Worm (Caenorhabditis elegans) whole organism, young adult: ENCODE data around the gene arle-14.

ENCODE experiments used
- B0261.1 ChIP-seq: sonication (generic microtip); optimal IDR thresholded peaks from 2 replicates; lab custom pipeline; 2016; ENCODE audit warnings: mild to moderate bottlenecking, missing genetic modification characterization, moderate library complexity, missing compliant biosample characterization
- C06A6.2 ChIP-seq: fragments of 200-800 bp; sonication (Bioruptor generic); conservative IDR thresholded peaks from 2 replicates; pipeline ENCODE4 v1.3.6; 2022; ENCODE audit warnings: missing genetic modification characterization, missing compliant biosample characterization
- C17E4.6 ChIP-seq: fragments of 200-800 bp; sonication (Bioruptor generic); IDR thresholded peaks from 2 replicates; pipeline ENCODE4 v1.3.6; 2022; ENCODE audit warnings: missing genetic modification reagents, missing genetic modification characterization, missing compliant biosample characterization
- F55B11.4 ChIP-seq: sonication (generic microtip); optimal IDR thresholded peaks from 2 replicates; lab custom pipeline; 2016; ENCODE audit warnings: missing compliant biosample characterization, missing genetic modification characterization, borderline replicate concordance; ENCODE audit not compliant: insufficient read depth
- F57C9.4 ChIP-seq: sonication (generic microtip); optimal IDR thresholded peaks from 2 replicates; lab custom pipeline; 2017; ENCODE audit warnings: mild to moderate bottlenecking, missing genetic modification characterization, missing compliant biosample characterization
- K12H6.12 ChIP-seq: fragments of 200-800 bp; sonication (Bioruptor generic); optimal IDR thresholded peaks from 2 replicates; lab custom pipeline; 2018; ENCODE audit warnings: mild to moderate bottlenecking, missing genetic modification characterization, missing compliant biosample characterization
- Y53F4B.3 ChIP-seq: fragments of 200-800 bp; sonication (Bioruptor generic); IDR thresholded peaks from 2 replicates; pipeline ENCODE4 v1.3.6; 2022; ENCODE audit warnings: missing genetic modification reagents, missing genetic modification characterization, missing compliant biosample characterization
- Y56A3A.18 ChIP-seq: fragments of 200-800 bp; sonication (Bioruptor generic); IDR thresholded peaks from 2 replicates; pipeline ENCODE4 v1.3.6; 2022; ENCODE audit warnings: missing genetic modification reagents, missing genetic modification characterization, missing compliant biosample characterization
- Y95B8A.8 ChIP-seq: fragments of 200-800 bp; sonication (Bioruptor generic); IDR thresholded peaks from 2 replicates; pipeline ENCODE4 v1.3.6; 2022; ENCODE audit warnings: missing genetic modification reagents, missing genetic modification characterization, missing compliant biosample characterization
- bed-1 ChIP-seq: fragments of 200-800 bp; sonication (Bioruptor generic); IDR thresholded peaks from 2 replicates; pipeline ENCODE4 v1.3.6; 2022; ENCODE audit warnings: missing genetic modification reagents, missing genetic modification characterization, missing compliant biosample characterization
- cebp-1 ChIP-seq, 2 experiments: fragments of 200-800 bp in 1 of 2; sonication (Bioruptor generic) in 1 of 2; sonication (generic microtip) in 1 of 2; IDR thresholded peaks in 1 of 2; optimal IDR thresholded peaks in 1 of 2; 2 replicates each; pipeline versions ENCODE4 v1.3.6 to Lab custom; 2017 to 2022; ENCODE audit warnings: missing compliant biosample characterization in 2 of 2, missing genetic modification characterization in 2 of 2, mild to moderate bottlenecking in 1 of 2, missing genetic modification reagents in 1 of 2, moderate library complexity in 1 of 2
- cebp-2 ChIP-seq: fragments of 200-800 bp; sonication (Bioruptor generic); IDR thresholded peaks from 2 replicates; pipeline ENCODE4 v1.3.6; 2022; ENCODE audit warnings: missing genetic modification characterization, missing compliant biosample characterization
- ceh-40 ChIP-seq: fragments of 200-800 bp; sonication (Bioruptor generic); IDR thresholded peaks from 2 replicates; pipeline ENCODE4 v1.3.6; 2022; ENCODE audit warnings: missing genetic modification characterization, missing compliant biosample characterization
- dox-1 ChIP-seq: fragments of 200-800 bp; sonication (Bioruptor generic); IDR thresholded peaks from 2 replicates; pipeline ENCODE4 v1.3.6; 2022; ENCODE audit warnings: missing genetic modification reagents, missing genetic modification characterization, missing compliant biosample characterization
- egl-18 ChIP-seq: fragments of 200-800 bp; sonication (Bioruptor generic); IDR thresholded peaks from 2 replicates; pipeline ENCODE4 v1.3.6; 2022; ENCODE audit warnings: missing genetic modification reagents, missing genetic modification characterization, missing compliant biosample characterization
- egrh-3 ChIP-seq: fragments of 200-800 bp; sonication (Bioruptor generic); IDR thresholded peaks from 2 replicates; pipeline ENCODE4 v1.3.6; 2022; ENCODE audit warnings: missing genetic modification reagents, missing genetic modification characterization, missing compliant biosample characterization
- ekl-4 ChIP-seq: fragments of 200-800 bp; sonication (Bioruptor generic); IDR thresholded peaks from 2 replicates; pipeline ENCODE4 v1.3.6; 2022; ENCODE audit warnings: missing genetic modification reagents, missing genetic modification characterization, missing compliant biosample characterization
- fkh-3 ChIP-seq: sonication (generic microtip); optimal IDR thresholded peaks from 2 replicates; lab custom pipeline; 2016; ENCODE audit warnings: mild to moderate bottlenecking, missing genetic modification characterization, missing compliant biosample characterization
- gei-17 ChIP-seq: fragments of 200-800 bp; sonication (Bioruptor generic); optimal IDR thresholded peaks from 2 replicates; lab custom pipeline; 2018; ENCODE audit warnings: mild to moderate bottlenecking, missing genetic modification characterization, missing compliant biosample characterization
- hlh-26 ChIP-seq: fragments of 200-800 bp; sonication (Bioruptor generic); conservative IDR thresholded peaks from 2 replicates; pipeline ENCODE4 v1.3.6; 2022; ENCODE audit warnings: missing genetic modification reagents, missing genetic modification characterization, missing compliant biosample characterization
- hmg-1.2 ChIP-seq: fragments of 200-800 bp; sonication (Bioruptor generic); IDR thresholded peaks from 2 replicates; pipeline ENCODE4 v1.3.6; 2022; ENCODE audit warnings: missing genetic modification reagents, missing genetic modification characterization, missing compliant biosample characterization
- hrde-1 ChIP-seq: sonication (generic microtip); optimal IDR thresholded peaks from 2 replicates; lab custom pipeline; 2016; ENCODE audit warnings: missing genetic modification characterization, mild to moderate bottlenecking, missing compliant biosample characterization, moderate library complexity, missing genotype, missing genetic modification reagents, borderline replicate concordance
- lin-35 ChIP-seq, 3 experiments: fragments of 150-350 bp in 2 of 3; sonication (generic microtip) in 1 of 3; optimal IDR thresholded peaks; 2 replicates each; lab custom pipeline; 2014 to 2018; ENCODE audit warnings: missing biosample characterization in 3 of 3, missing genetic modification characterization in 3 of 3, missing genetic modification reagents in 3 of 3
- lir-1 ChIP-seq: fragments of 200-800 bp; sonication (Bioruptor generic); conservative IDR thresholded peaks from 2 replicates; pipeline ENCODE4 v1.3.6; 2022; ENCODE audit warnings: missing genetic modification reagents, missing genetic modification characterization, missing compliant biosample characterization
- lsl-1 ChIP-seq: fragments of 200-800 bp; sonication (Bioruptor generic); optimal IDR thresholded peaks from 2 replicates; lab custom pipeline; 2018; ENCODE audit warnings: mild to moderate bottlenecking, missing genetic modification characterization, moderate library complexity, missing compliant biosample characterization
- mes-4 ChIP-seq: sonication (generic microtip); optimal IDR thresholded peaks from 2 replicates; lab custom pipeline; 2016; ENCODE audit warnings: missing genotype, missing genetic modification characterization, missing compliant biosample characterization
- nhr-27 ChIP-seq: fragments of 200-800 bp; sonication (Bioruptor generic); optimal IDR thresholded peaks from 2 replicates; lab custom pipeline; 2018; ENCODE audit warnings: mild to moderate bottlenecking, missing genetic modification characterization, moderate library complexity, missing compliant biosample characterization
- nhr-90 ChIP-seq: sonication (generic microtip); optimal IDR thresholded peaks from 2 replicates; lab custom pipeline; 2016; ENCODE audit warnings: missing genotype, mild to moderate bottlenecking, missing genetic modification characterization, missing compliant biosample characterization
- repo-1 ChIP-seq: sonication (generic microtip); optimal IDR thresholded peaks from 2 replicates; lab custom pipeline; 2017; ENCODE audit warnings: mild to moderate bottlenecking, missing genetic modification characterization, missing compliant biosample characterization
- sdz-38 ChIP-seq: sonication (generic microtip); optimal IDR thresholded peaks from 2 replicates; lab custom pipeline; 2016; ENCODE audit warnings: missing genotype, missing genetic modification characterization, missing compliant biosample characterization
- snpc-4 ChIP-seq, 5 experiments: fragments of 150-350 bp in 1 of 5; sonication (generic microtip) in 4 of 5; optimal IDR thresholded peaks; 2 replicates each; lab custom pipeline; 2014 to 2018; ENCODE audit warnings: missing genetic modification characterization in 5 of 5, missing biosample characterization in 3 of 5, antibody characterized with exemption in 2 of 5, mild to moderate bottlenecking in 2 of 5, missing compliant biosample characterization in 2 of 5, missing genotype in 2 of 5, moderate library complexity in 2 of 5, missing genetic modification reagents in 1 of 5
- unc-130 ChIP-seq: sonication (generic microtip); optimal IDR thresholded peaks from 2 replicates; lab custom pipeline; 2016; ENCODE audit warnings: missing genetic modification reagents, missing genetic modification characterization, missing compliant biosample characterization
- zfh-2 ChIP-seq: fragments of 200-800 bp; sonication (Bioruptor generic); conservative IDR thresholded peaks from 2 replicates; pipeline ENCODE4 v1.3.6; 2022; ENCODE audit warnings: missing genetic modification reagents, missing genetic modification characterization, missing compliant biosample characterization
- ztf-18 ChIP-seq: sonication (generic microtip); optimal IDR thresholded peaks from 2 replicates; lab custom pipeline; 2016; ENCODE audit warnings: missing genotype, mild to moderate bottlenecking, missing genetic modification characterization, missing compliant biosample characterization
- ztf-22 ChIP-seq: fragments of 200-800 bp; sonication (Bioruptor generic); optimal IDR thresholded peaks from 2 replicates; lab custom pipeline; 2018; ENCODE audit warnings: mild to moderate bottlenecking, missing genetic modification characterization, moderate library complexity, missing compliant biosample characterization
- ztf-3 ChIP-seq: fragments of 200-800 bp; sonication (Bioruptor generic); optimal IDR thresholded peaks from 2 replicates; lab custom pipeline; 2018; ENCODE audit warnings: mild to moderate bottlenecking, missing genetic modification characterization, missing compliant biosample characterization
- ztf-6 ChIP-seq: fragments of 200-800 bp; sonication (Bioruptor generic); IDR thresholded peaks from 2 replicates; pipeline ENCODE4 v1.3.6; 2022; ENCODE audit warnings: missing genetic modification reagents, missing genetic modification characterization, missing compliant biosample characterization

arle-14 gene

DNA sequence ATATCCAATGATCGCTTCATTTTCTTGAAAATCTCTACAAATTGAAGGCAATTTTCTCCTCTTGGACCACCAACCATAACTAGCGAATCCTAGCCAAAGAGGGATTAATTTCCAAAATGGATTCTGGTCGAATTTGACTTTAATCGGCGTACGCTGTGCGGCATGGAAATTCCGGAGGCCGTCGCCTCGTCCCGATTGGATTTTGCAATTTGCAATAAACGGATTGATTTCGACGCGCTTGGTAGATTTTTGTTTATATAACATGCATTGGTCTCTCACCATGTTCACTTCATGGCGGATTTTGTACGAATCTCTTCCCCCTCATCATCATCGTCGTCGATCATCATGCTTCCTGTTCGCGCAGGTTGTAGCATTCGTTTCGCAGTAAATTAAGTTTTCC, 27.0 kb upstream of the arle-14 start:
- TF ChIP-seq Y95B8A.8 (GFP tag; lab: Robert Waterston, UW), result no peak
- no peak for TF ChIP-seq ztf-3 (GFP tag; lab: Kevin White, UChicago)
- TF ChIP-seq dox-1 (GFP tag; lab: Robert Waterston, UW), result no peak
- TF ChIP-seq egl-18, result no peak
- no peak for TF ChIP-seq ztf-18 (tag; lab: Kevin White, UChicago)
- TF ChIP-seq mes-4 (tag; lab: Kevin White, UChicago), result no peak
- no peak for TF ChIP-seq C17E4.6
- TF ChIP-seq lsl-1 (GFP tag; lab: Kevin White, UChicago), result no peak
- TF ChIP-seq bed-1 (GFP tag; lab: Robert Waterston, UW), result no peak
- no peak for TF ChIP-seq lir-1
- no peak for TF ChIP-seq ekl-4 (GFP tag; lab: Robert Waterston, UW)
- TF ChIP-seq lin-35 (GFP tag; optimal IDR thresholded peaks at IDR 0.05; lab: Kevin White, UChicago), result no peak
- no peak for TF ChIP-seq F55B11.4
- no peak for TF ChIP-seq F57C9.4 (tag; lab: Kevin White, UChicago)
- TF ChIP-seq snpc-4 (GFP tag; optimal IDR thresholded peaks at IDR 0.05; lab: Kevin White, UChicago), result no peak
- TF ChIP-seq snpc-4 (tag; optimal IDR thresholded peaks at IDR 0.05; lab: Kevin White, UChicago), result no peak
- no peak for TF ChIP-seq Y53F4B.3 (GFP tag; lab: Robert Waterston, UW)
- no peak for TF ChIP-seq gei-17 (GFP tag; lab: Kevin White, UChicago)

DNA sequence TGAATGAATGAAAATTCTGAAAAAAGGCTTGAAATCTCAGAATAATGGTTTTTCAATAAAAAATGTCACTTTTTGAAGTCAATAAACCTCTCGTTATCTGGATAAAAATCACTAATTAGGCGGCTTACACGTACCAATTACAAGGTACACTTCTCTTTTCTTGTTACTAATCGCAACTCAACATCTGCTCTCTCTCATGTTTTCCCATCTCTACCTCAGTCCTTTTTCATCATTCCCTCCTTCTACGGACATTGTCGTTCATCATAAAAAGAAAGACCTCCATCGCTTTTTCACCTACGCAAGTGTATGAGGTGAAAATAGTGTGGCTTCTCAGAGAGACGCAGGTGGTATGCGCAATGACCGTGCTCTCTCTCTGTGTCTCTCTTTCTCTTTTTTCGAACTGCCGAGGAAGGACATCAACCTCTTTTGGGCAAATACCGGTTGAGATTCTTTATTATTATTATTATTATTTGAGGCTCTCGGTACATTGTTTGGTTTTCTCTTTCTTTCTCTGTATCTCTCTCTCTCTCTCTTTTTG, 24.7 kb upstream of the arle-14 start:
- TF ChIP-seq cebp-1 (GFP tag; IDR thresholded peaks at IDR 0.05; lab: Robert Waterston, UW) (no peak), cebp-1 (tag; optimal IDR thresholded peaks at IDR 0.05; lab: Kevin White, UChicago) (peak; percentile 11), hmg-1.2 (GFP tag; lab: Robert Waterston, UW) (peak; percentile 70; the same call in 1 of the 2 replicates), nhr-27 (tag; lab: Kevin White, UChicago) (no peak)

DNA sequence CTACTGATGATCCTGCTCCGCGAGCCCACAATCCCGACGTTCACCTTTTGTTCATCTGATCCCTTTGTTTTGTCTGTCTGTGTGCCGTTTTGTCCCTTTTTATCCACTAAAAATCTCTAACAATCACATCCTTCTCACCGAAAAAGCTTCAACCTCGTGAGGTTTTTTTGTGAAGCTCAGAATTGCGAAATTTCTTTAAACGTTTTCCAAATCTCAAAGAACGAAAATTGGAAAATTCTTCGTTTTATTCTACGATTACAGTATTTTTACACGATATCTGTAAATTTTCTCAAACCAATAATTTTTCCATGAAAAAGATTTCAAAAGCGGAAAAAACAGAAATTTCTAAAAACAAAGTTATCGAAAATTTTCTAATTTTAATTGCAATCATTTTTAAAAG, 18.5 kb upstream of the arle-14 start:
- TF ChIP-seq cebp-1 (GFP tag; IDR thresholded peaks at IDR 0.05; lab: Robert Waterston, UW) (no peak), cebp-1 (tag; optimal IDR thresholded peaks at IDR 0.05; lab: Kevin White, UChicago) (peak; percentile 50), Y56A3A.18 (no peak)

DNA sequence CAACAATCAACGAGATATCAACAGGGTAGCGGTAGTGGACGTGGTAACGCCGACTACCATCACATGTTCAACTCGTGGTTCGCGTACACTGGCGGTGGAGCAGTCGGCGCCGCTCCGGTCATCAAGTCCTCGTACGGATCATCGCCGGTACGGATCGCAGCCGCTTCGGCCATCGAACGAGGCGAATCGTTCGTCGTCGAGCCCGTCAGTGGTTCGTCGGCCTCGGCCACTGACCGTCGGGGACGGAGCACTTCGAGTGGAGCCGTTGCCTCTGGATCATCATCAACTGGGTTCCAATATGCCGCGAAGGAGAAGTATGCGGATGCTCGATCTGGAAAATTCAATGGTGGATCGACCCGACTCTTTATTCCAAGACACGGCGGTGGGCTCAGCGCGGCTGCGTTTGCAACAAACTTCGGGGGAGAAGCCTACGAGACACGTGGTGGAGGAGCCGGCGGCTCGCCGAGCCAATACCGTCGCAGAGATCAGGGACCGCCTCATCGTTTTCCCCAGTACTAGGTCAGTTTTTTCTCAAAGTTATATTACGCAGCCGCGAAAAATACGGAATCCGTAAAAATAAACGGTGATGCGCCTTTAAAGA, 17.2 kb upstream of the arle-14 start:
- TF ChIP-seq sdz-38 (tag; lab: Kevin White, UChicago), result no peak
- peak; percentile 80; the same call in 1 of the 2 replicates for TF ChIP-seq egrh-3 (GFP tag; lab: Robert Waterston, UW)
- TF ChIP-seq repo-1 (tag; lab: Kevin White, UChicago), result peak; percentile 15
- TF ChIP-seq zfh-2 (GFP tag; lab: Robert Waterston, UW), result peak; percentile 91

DNA sequence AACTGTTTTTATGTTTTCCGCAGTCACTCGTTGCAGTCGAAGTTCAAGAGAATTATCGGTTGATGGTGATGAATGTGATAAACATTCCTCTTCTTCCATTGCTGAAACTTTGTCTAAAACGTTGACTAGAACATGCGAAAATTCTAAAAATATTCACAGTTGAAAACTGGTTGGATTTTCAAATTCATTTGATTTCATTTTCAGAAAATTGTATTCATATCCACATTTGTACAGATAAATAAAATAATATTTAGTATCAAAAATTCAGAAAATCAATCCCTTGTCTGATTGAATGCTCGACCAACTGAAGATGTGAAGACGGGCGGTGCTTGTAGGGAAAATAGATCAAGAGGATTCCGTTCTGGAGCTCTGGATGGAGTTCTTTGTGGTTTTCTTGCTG, 14.9 kb upstream of the arle-14 start, which contains the start of gene F54E7.9:
Gene F54E7.9 (minus strand): TSS at position 101 of the 400 bp plus-strand sequence.
- no peak for TF ChIP-seq ztf-22 (GFP tag; lab: Kevin White, UChicago)
- TF ChIP-seq bed-1 (GFP tag; lab: Robert Waterston, UW), result no peak
- no peak for TF ChIP-seq C17E4.6
- no peak for TF ChIP-seq cebp-2
- no peak for TF ChIP-seq hrde-1 (tag; lab: Kevin White, UChicago)
- no peak for TF ChIP-seq K12H6.12 (tag; lab: Kevin White, UChicago)
- no peak for TF ChIP-seq Y53F4B.3 (GFP tag; lab: Robert Waterston, UW)
- TF ChIP-seq ceh-40 (GFP tag; lab: Robert Waterston, UW), result no peak
- TF ChIP-seq hlh-26 (GFP tag; lab: Robert Waterston, UW), result no peak
- TF ChIP-seq B0261.1, result no peak
- TF ChIP-seq lir-1, result no peak
- no peak for TF ChIP-seq C06A6.2 (GFP tag; lab: Robert Waterston, UW)
- no peak for TF ChIP-seq zfh-2 (GFP tag; lab: Robert Waterston, UW)
- no peak for TF ChIP-seq fkh-3 (tag; lab: Kevin White, UChicago)
- no peak for TF ChIP-seq unc-130 (GFP tag; lab: Kevin White, UChicago)
- no peak for TF ChIP-seq ztf-6 (GFP tag; lab: Robert Waterston, UW)
- no peak for TF ChIP-seq nhr-90 (tag; lab: Kevin White, UChicago)
